Fruit fly (Drosophila melanogaster) whole organism, larva: ENCODE results near the gene CG11617.
A peak's percentile ranks its signal among the peaks of the same experiment; 100 is the strongest.

Source experiments
- noc ChIP-seq: fragments of 200-800 bp; sonication (Bioruptor generic); optimal IDR thresholded peaks from 3 replicates; lab custom pipeline; 2019; ENCODE audit warnings: missing biosample characterization, mild to moderate bottlenecking, missing genetic modification characterization, moderate library complexity

Gene CG11617

dm6 chr2L:179119-179518 is 28.0 kb downstream of the CG11617 start:
- TF ChIP-seq noc (tag; lab: Kevin White, UChicago) = no peak

- no peak for TF ChIP-seq noc (tag; lab: Kevin White, UChicago)
These were observed 31.4 kb downstream of the CG11617 start for dm6 chr2L:175727-176126.

dm6 chr2L:171499-172250 is 35.4 kb downstream of the CG11617 start:
- no peak for TF ChIP-seq noc (tag; lab: Kevin White, UChicago)

dm6 chr2L:170383-170782 is 36.7 kb downstream of the CG11617 start:
- peak; percentile 27 for TF ChIP-seq noc (tag; lab: Kevin White, UChicago)

- no peak for TF ChIP-seq noc (tag; lab: Kevin White, UChicago)
These were observed 38.7 kb downstream of the CG11617 start for dm6 chr2L:168270-168901.

- TF ChIP-seq noc (tag; lab: Kevin White, UChicago) = peak; percentile 93
These were observed 40.7 kb downstream of the CG11617 start for dm6 chr2L:166115-167069.

- TF ChIP-seq noc (tag; lab: Kevin White, UChicago) = no peak
These were observed 41.7 kb downstream of the CG11617 start for dm6 chr2L:165253-165890.

- peak; percentile 12 for TF ChIP-seq noc (tag; lab: Kevin White, UChicago)
These were observed 43.9 kb downstream of the CG11617 start for dm6 chr2L:163229-163628.

- no peak for TF ChIP-seq noc (tag; lab: Kevin White, UChicago)
These were observed 44.9 kb downstream of the CG11617 start for dm6 chr2L:162208-162607.

- TF ChIP-seq noc (tag; lab: Kevin White, UChicago) = peak; percentile 39
These were observed 45.5 kb downstream of the CG11617 start for dm6 chr2L:161453-162175.

dm6 chr2L:160581-161452 is 46.3 kb downstream of the CG11617 start:
- peak; percentile 77 for TF ChIP-seq noc (tag; lab: Kevin White, UChicago)

dm6 chr2L:158649-159257 is 48.3 kb downstream of the CG11617 start, which contains the start of the genes CG33635 and spen:
CG33635 (minus strand) TSS chr2L:158664.
spen (plus strand) TSS chr2L:159032.
- TF ChIP-seq noc (tag; lab: Kevin White, UChicago) = peak; percentile 50

- TF ChIP-seq noc (tag; lab: Kevin White, UChicago) = no peak
These were observed 51.1 kb downstream of the CG11617 start, which contains the start of gene CG3436 for dm6 chr2L:155994-156393. CG3436 (plus strand) TSS chr2L:156029.
